Worm (Caenorhabditis elegans): ENCODE data around the gene F53F4.11.

DNA sequence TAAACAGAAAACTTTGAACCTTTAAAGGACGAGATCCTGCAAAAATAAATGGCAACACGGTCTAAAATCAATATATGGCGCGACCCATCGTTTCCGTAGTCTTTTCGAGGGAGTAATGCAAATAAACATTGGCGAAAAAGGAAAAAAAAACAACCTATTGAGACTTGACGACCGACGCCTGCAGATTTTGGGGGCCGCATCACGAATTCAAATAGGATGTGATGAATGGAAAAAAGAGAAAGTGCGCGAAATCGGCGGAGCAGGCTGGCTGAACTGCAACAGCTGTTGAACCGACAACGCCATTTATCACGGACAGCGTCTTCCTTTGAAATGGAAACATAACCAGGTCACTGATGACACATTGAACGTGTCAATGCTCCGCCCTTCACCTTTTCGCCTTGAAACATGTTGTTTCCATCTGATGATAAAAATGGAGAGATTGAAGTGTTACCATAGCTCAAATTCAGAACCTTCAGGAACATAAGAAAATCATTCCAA lies 33.6 kb upstream of the F53F4.11 start:
- TF ChIP-seq ceh-82 (tag; optimal IDR thresholded peaks at IDR 0.05) (no peak), ztf-4 (tag; optimal IDR thresholded peaks at IDR 0.05) (no peak), nhr-237 (tag; optimal IDR thresholded peaks at IDR 0.05) (no peak), lin-13 (GFP tag; optimal IDR thresholded peaks at IDR 0.05) (peak; percentile 12)
